Worm (Caenorhabditis elegans) whole organism, L1 larva: ENCODE results near the gene maph-1.3.

Source experiments
- C34B4.2 ChIP-seq: sonication (generic microtip); optimal IDR thresholded peaks from 2 replicates; lab custom pipeline; 2017; ENCODE audit warnings: mild to moderate bottlenecking, missing genetic modification characterization, missing compliant biosample characterization
- elt-2 ChIP-seq: sonication (generic microtip); optimal IDR thresholded peaks from 2 replicates; lab custom pipeline; 2016; ENCODE audit warnings: missing genetic modification characterization, mild to moderate bottlenecking, inconsistent platforms, missing compliant biosample characterization, missing genetic modification reagents
- jun-1 ChIP-seq: fragments of 150-350 bp; optimal IDR thresholded peaks from 2 replicates; lab custom pipeline; 2014; ENCODE audit warnings: missing biosample characterization, missing genetic modification reagents, missing genetic modification characterization
- mdl-1 ChIP-seq, 2 experiments: fragments of 150-350 bp; optimal IDR thresholded peaks; 2 replicates each; lab custom pipeline; 2014 to 2017; ENCODE audit warnings: missing biosample characterization in 2 of 2, missing genetic modification characterization in 2 of 2, inconsistent platforms in 1 of 2

ce11 chrIII:3889896-3890295 is 45.2 kb downstream of the maph-1.3 start:
- TF ChIP-seq mdl-1 (tag; optimal IDR thresholded peaks at IDR 0.05; lab: Kevin White, UChicago): no peak
- TF ChIP-seq elt-2: no peak
- no peak for TF ChIP-seq jun-1 (tag; lab: Kevin White, UChicago)
- no peak for TF ChIP-seq C34B4.2
